Fruit fly (Drosophila melanogaster): ENCODE results near the gene CG42525.

DNA sequence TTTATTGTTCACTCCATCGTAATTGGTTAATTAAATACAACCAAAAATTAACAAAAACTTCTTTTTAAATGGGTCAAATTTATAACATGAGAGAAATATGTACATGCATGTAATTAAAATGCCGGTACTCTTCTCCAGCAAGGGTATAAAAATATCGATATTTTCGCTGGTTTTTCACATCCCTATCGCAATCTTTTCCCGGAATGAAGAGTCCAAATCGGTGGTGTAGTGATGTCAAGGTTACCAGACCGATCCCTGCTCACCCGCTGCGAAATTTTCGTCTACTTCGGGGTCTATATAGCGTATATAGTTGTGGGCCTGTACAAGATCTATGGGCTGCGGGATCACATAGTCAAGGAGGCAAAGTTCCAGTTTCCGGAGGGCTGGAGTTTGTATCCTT, 27.6 kb downstream of the CG42525 start, which contains the start of gene rasp:
- TF ChIP-seq pan (optimal IDR thresholded peaks at IDR 0.05): no peak
- no peak for TF ChIP-seq CG8478 (optimal IDR thresholded peaks at IDR 0.05)
- no peak for TF ChIP-seq usp (GFP tag; optimal IDR thresholded peaks at IDR 0.05)
